Worm (Caenorhabditis elegans) whole organism, young adult: ENCODE data around the gene abu-1.
A peak's percentile ranks its signal among the peaks of the same experiment; 100 is the strongest.

ENCODE experiments used
- C06A6.2 ChIP-seq: fragments of 200-800 bp; sonication (Bioruptor generic); conservative IDR thresholded peaks from 2 replicates; pipeline ENCODE4 v1.3.6; 2022; ENCODE audit warnings: missing genetic modification characterization, missing compliant biosample characterization
- F10E7.11 ChIP-seq: sonication (generic microtip); optimal IDR thresholded peaks from 2 replicates; lab custom pipeline; 2017; ENCODE audit warnings: mild to moderate bottlenecking, missing genetic modification characterization, moderate library complexity, missing compliant biosample characterization
- F23B12.7 ChIP-seq: sonication (generic microtip); optimal IDR thresholded peaks from 2 replicates; lab custom pipeline; 2017; ENCODE audit warnings: missing genetic modification characterization, mild to moderate bottlenecking, missing compliant biosample characterization, antibody characterized with exemption, moderate library complexity; ENCODE audit not compliant: insufficient read depth
- F49E8.2 ChIP-seq: sonication (generic microtip); optimal IDR thresholded peaks from 3 replicates; lab custom pipeline; 2017; ENCODE audit warnings: missing genetic modification characterization, mild to moderate bottlenecking, missing compliant biosample characterization, antibody characterized with exemption, moderate library complexity; ENCODE audit not compliant: insufficient read depth
- F55B11.4 ChIP-seq: sonication (generic microtip); optimal IDR thresholded peaks from 2 replicates; lab custom pipeline; 2016; ENCODE audit warnings: missing compliant biosample characterization, missing genetic modification characterization, borderline replicate concordance; ENCODE audit not compliant: insufficient read depth
- K11D2.4 ChIP-seq: fragments of 200-800 bp; sonication (Bioruptor generic); IDR thresholded peaks from 2 replicates; pipeline ENCODE4 v1.3.6; 2022; ENCODE audit warnings: missing genetic modification reagents, missing genetic modification characterization, missing compliant biosample characterization
- Y56A3A.18 ChIP-seq: fragments of 200-800 bp; sonication (Bioruptor generic); IDR thresholded peaks from 2 replicates; pipeline ENCODE4 v1.3.6; 2022; ENCODE audit warnings: missing genetic modification reagents, missing genetic modification characterization, missing compliant biosample characterization
- ama-1 ChIP-seq, 3 experiments: fragments of 150-350 bp in 1 of 3; sonication (generic microtip) in 2 of 3; optimal IDR thresholded peaks; 2 replicates each; lab custom pipeline; 2014 to 2018; ENCODE audit warnings: missing biosample characterization in 2 of 3, missing genetic modification characterization in 2 of 3, missing genetic modification reagents in 2 of 3
- atf-7 ChIP-seq: sonication (generic microtip); optimal IDR thresholded peaks from 2 replicates; lab custom pipeline; 2017; ENCODE audit warnings: mild to moderate bottlenecking, missing genetic modification characterization, missing compliant biosample characterization
- athp-1 ChIP-seq: sonication (generic microtip); optimal IDR thresholded peaks from 2 replicates; lab custom pipeline; 2017; ENCODE audit warnings: mild to moderate bottlenecking, missing genetic modification characterization, missing compliant biosample characterization
- attf-6 ChIP-seq: fragments of 200-800 bp; sonication (Bioruptor generic); IDR thresholded peaks from 2 replicates; pipeline ENCODE4 v1.3.6; 2022; ENCODE audit warnings: missing genetic modification reagents, missing genetic modification characterization, missing compliant biosample characterization
- bed-1 ChIP-seq: fragments of 200-800 bp; sonication (Bioruptor generic); IDR thresholded peaks from 2 replicates; pipeline ENCODE4 v1.3.6; 2022; ENCODE audit warnings: missing genetic modification reagents, missing genetic modification characterization, missing compliant biosample characterization
- ccch-3 ChIP-seq: fragments of 200-800 bp; sonication (Bioruptor generic); optimal IDR thresholded peaks from 2 replicates; lab custom pipeline; 2018; ENCODE audit warnings: mild to moderate bottlenecking, missing genetic modification characterization, missing compliant biosample characterization
- cebp-1 ChIP-seq, 2 experiments: fragments of 200-800 bp in 1 of 2; sonication (Bioruptor generic) in 1 of 2; sonication (generic microtip) in 1 of 2; IDR thresholded peaks in 1 of 2; optimal IDR thresholded peaks in 1 of 2; 2 replicates each; pipeline versions ENCODE4 v1.3.6 to Lab custom; 2017 to 2022; ENCODE audit warnings: missing compliant biosample characterization in 2 of 2, missing genetic modification characterization in 2 of 2, mild to moderate bottlenecking in 1 of 2, missing genetic modification reagents in 1 of 2, moderate library complexity in 1 of 2
- ceh-91 ChIP-seq: fragments of 200-800 bp; sonication (Bioruptor generic); IDR thresholded peaks from 2 replicates; pipeline ENCODE4 v1.3.6; 2022; ENCODE audit warnings: missing genetic modification reagents, missing genetic modification characterization, missing compliant biosample characterization
- chd-7 ChIP-seq: sonication (generic microtip); optimal IDR thresholded peaks from 2 replicates; lab custom pipeline; 2016; ENCODE audit warnings: mild to moderate bottlenecking, missing genetic modification characterization, moderate library complexity, missing compliant biosample characterization
- dox-1 ChIP-seq: fragments of 200-800 bp; sonication (Bioruptor generic); IDR thresholded peaks from 2 replicates; pipeline ENCODE4 v1.3.6; 2022; ENCODE audit warnings: missing genetic modification reagents, missing genetic modification characterization, missing compliant biosample characterization
- ets-4 ChIP-seq: fragments of 200-800 bp; sonication (Bioruptor generic); optimal IDR thresholded peaks from 2 replicates; lab custom pipeline; 2018; ENCODE audit warnings: mild to moderate bottlenecking, missing genetic modification characterization, missing compliant biosample characterization
- hlh-26 ChIP-seq: fragments of 200-800 bp; sonication (Bioruptor generic); conservative IDR thresholded peaks from 2 replicates; pipeline ENCODE4 v1.3.6; 2022; ENCODE audit warnings: missing genetic modification reagents, missing genetic modification characterization, missing compliant biosample characterization
- hmg-1.2 ChIP-seq: fragments of 200-800 bp; sonication (Bioruptor generic); IDR thresholded peaks from 2 replicates; pipeline ENCODE4 v1.3.6; 2022; ENCODE audit warnings: missing genetic modification reagents, missing genetic modification characterization, missing compliant biosample characterization
- lag-1 ChIP-seq: fragments of 200-800 bp; sonication (Bioruptor generic); IDR thresholded peaks from 2 replicates; pipeline ENCODE4 v1.3.6; 2022; ENCODE audit warnings: missing genetic modification reagents, missing genetic modification characterization, missing compliant biosample characterization
- let-607 ChIP-seq, 2 experiments: fragments of 200-800 bp in 1 of 2; sonication (Bioruptor generic) in 1 of 2; sonication (generic microtip) in 1 of 2; optimal IDR thresholded peaks; 2 replicates each; lab custom pipeline; 2016 to 2018; ENCODE audit warnings: mild to moderate bottlenecking in 2 of 2, missing compliant biosample characterization in 2 of 2, missing genetic modification characterization in 2 of 2, moderate library complexity in 2 of 2, missing genotype in 1 of 2
- lin-54 ChIP-seq: fragments of 200-800 bp; sonication (Bioruptor generic); optimal IDR thresholded peaks from 2 replicates; lab custom pipeline; 2018; ENCODE audit warnings: mild to moderate bottlenecking, missing genetic modification characterization, missing compliant biosample characterization
- lir-1 ChIP-seq: fragments of 200-800 bp; sonication (Bioruptor generic); conservative IDR thresholded peaks from 2 replicates; pipeline ENCODE4 v1.3.6; 2022; ENCODE audit warnings: missing genetic modification reagents, missing genetic modification characterization, missing compliant biosample characterization
- lsl-1 ChIP-seq: fragments of 200-800 bp; sonication (Bioruptor generic); optimal IDR thresholded peaks from 2 replicates; lab custom pipeline; 2018; ENCODE audit warnings: mild to moderate bottlenecking, missing genetic modification characterization, moderate library complexity, missing compliant biosample characterization
- madf-6 ChIP-seq: fragments of 200-800 bp; sonication (Bioruptor generic); IDR thresholded peaks from 2 replicates; pipeline ENCODE4 v1.3.6; 2022; ENCODE audit warnings: missing genetic modification reagents, missing genetic modification characterization, missing compliant biosample characterization
- madf-8 ChIP-seq: fragments of 200-800 bp; sonication (Bioruptor generic); conservative IDR thresholded peaks from 2 replicates; pipeline ENCODE4 v1.3.6; 2022; ENCODE audit warnings: missing genetic modification reagents, missing genetic modification characterization, missing compliant biosample characterization
- mcd-1 ChIP-seq: fragments of 200-800 bp; sonication (Bioruptor generic); IDR thresholded peaks from 2 replicates; pipeline ENCODE4 v1.3.6; 2022; ENCODE audit warnings: missing genetic modification reagents, missing genetic modification characterization, missing compliant biosample characterization
- nfya-1 ChIP-seq: sonication (generic microtip); optimal IDR thresholded peaks from 2 replicates; lab custom pipeline; 2017; ENCODE audit warnings: antibody characterized with exemption, missing compliant biosample characterization, missing genetic modification characterization, borderline replicate concordance; ENCODE audit not compliant: insufficient read depth
- nhr-27 ChIP-seq: fragments of 200-800 bp; sonication (Bioruptor generic); optimal IDR thresholded peaks from 2 replicates; lab custom pipeline; 2018; ENCODE audit warnings: mild to moderate bottlenecking, missing genetic modification characterization, moderate library complexity, missing compliant biosample characterization
- nhr-80 ChIP-seq: sonication (generic microtip); optimal IDR thresholded peaks from 2 replicates; lab custom pipeline; 2016; ENCODE audit warnings: missing genetic modification characterization, missing compliant biosample characterization
- nhr-90 ChIP-seq: sonication (generic microtip); optimal IDR thresholded peaks from 2 replicates; lab custom pipeline; 2016; ENCODE audit warnings: missing genotype, mild to moderate bottlenecking, missing genetic modification characterization, missing compliant biosample characterization
- rpc-1 ChIP-seq, 2 experiments: fragments of 150-350 bp in 1 of 2; sonication (generic microtip) in 1 of 2; optimal IDR thresholded peaks; 2 replicates each; lab custom pipeline; 2014 to 2018; ENCODE audit warnings: missing biosample characterization in 1 of 2, missing genetic modification characterization in 1 of 2, missing genetic modification reagents in 1 of 2, missing genotype in 1 of 2
- snpc-1.1 ChIP-seq: sonication (generic microtip); optimal IDR thresholded peaks from 2 replicates; lab custom pipeline; 2017; ENCODE audit warnings: missing genetic modification characterization, mild to moderate bottlenecking, missing compliant biosample characterization, antibody characterized with exemption, moderate library complexity, missing genotype, missing genetic modification reagents; ENCODE audit not compliant: insufficient read depth
- snpc-4 ChIP-seq, 5 experiments: fragments of 150-350 bp in 1 of 5; sonication (generic microtip) in 4 of 5; optimal IDR thresholded peaks; 2 replicates each; lab custom pipeline; 2014 to 2018; ENCODE audit warnings: missing genetic modification characterization in 5 of 5, missing biosample characterization in 3 of 5, antibody characterized with exemption in 2 of 5, mild to moderate bottlenecking in 2 of 5, missing compliant biosample characterization in 2 of 5, missing genotype in 2 of 5, moderate library complexity in 2 of 5, missing genetic modification reagents in 1 of 5
- tbp1 ChIP-seq: fragments of 200-800 bp; sonication (Bioruptor generic); optimal IDR thresholded peaks from 2 replicates; lab custom pipeline; 2018; ENCODE audit warnings: mild to moderate bottlenecking, missing genetic modification characterization, missing compliant biosample characterization
- tlf-1 ChIP-seq: fragments of 200-800 bp; sonication (Bioruptor generic); optimal IDR thresholded peaks from 2 replicates; lab custom pipeline; 2018; ENCODE audit warnings: mild to moderate bottlenecking, missing genetic modification characterization, missing compliant biosample characterization
- zfh-2 ChIP-seq: fragments of 200-800 bp; sonication (Bioruptor generic); conservative IDR thresholded peaks from 2 replicates; pipeline ENCODE4 v1.3.6; 2022; ENCODE audit warnings: missing genetic modification reagents, missing genetic modification characterization, missing compliant biosample characterization
- ztf-18 ChIP-seq: sonication (generic microtip); optimal IDR thresholded peaks from 2 replicates; lab custom pipeline; 2016; ENCODE audit warnings: missing genotype, mild to moderate bottlenecking, missing genetic modification characterization, missing compliant biosample characterization
- ztf-22 ChIP-seq: fragments of 200-800 bp; sonication (Bioruptor generic); optimal IDR thresholded peaks from 2 replicates; lab custom pipeline; 2018; ENCODE audit warnings: mild to moderate bottlenecking, missing genetic modification characterization, moderate library complexity, missing compliant biosample characterization
- ztf-26 ChIP-seq: sonication (generic microtip); optimal IDR thresholded peaks from 2 replicates; lab custom pipeline; 2017; ENCODE audit warnings: missing genetic modification characterization, missing compliant biosample characterization
- ztf-3 ChIP-seq: fragments of 200-800 bp; sonication (Bioruptor generic); optimal IDR thresholded peaks from 2 replicates; lab custom pipeline; 2018; ENCODE audit warnings: mild to moderate bottlenecking, missing genetic modification characterization, missing compliant biosample characterization

Gene abu-1

ce11 chrV:10338305-10338992, 43.2 kb downstream of the abu-1 start, which contains the start of gene arx-2:
arx-2 (minus strand) TSS chrV:10338355.
- TF ChIP-seq snpc-4 (GFP tag; optimal IDR thresholded peaks at IDR 0.05; lab: Kevin White, UChicago) (no peak), snpc-4 (tag; optimal IDR thresholded peaks at IDR 0.05; lab: Kevin White, UChicago) (peak in 1 of 4 experiments; percentile 15), ccch-3 (GFP tag; lab: Kevin White, UChicago) (no peak), ceh-91 (GFP tag; lab: Robert Waterston, UW) (no peak), hmg-1.2 (GFP tag; lab: Robert Waterston, UW) (peak; percentile 43; the same call in 1 of the 2 replicates), chd-7 (tag; lab: Kevin White, UChicago) (no peak), F10E7.11 (tag; lab: Kevin White, UChicago) (no peak), lir-1 (no peak), tbp1 (no peak), mcd-1 (GFP tag; lab: Robert Waterston, UW) (peak; percentile 61), F23B12.7 (peak; percentile 38), bed-1 (GFP tag; lab: Robert Waterston, UW) (no peak), nhr-90 (tag; lab: Kevin White, UChicago) (no peak), snpc-1.1 (peak; percentile 17), ztf-18 (peak; percentile 43), lin-54 (peak; percentile 32), zfh-2 (GFP tag; lab: Robert Waterston, UW) (no peak), Y56A3A.18 (no peak), lsl-1 (GFP tag; lab: Kevin White, UChicago) (peak; percentile 5), dox-1 (GFP tag; lab: Robert Waterston, UW) (no peak), ztf-26 (tag; lab: Kevin White, UChicago) (no peak), nhr-80 (tag; lab: Kevin White, UChicago) (peak; percentile 7)

ce11 chrV:10333843-10334242, 47.8 kb downstream of the abu-1 start:
- TF ChIP-seq madf-8 (GFP tag; lab: Robert Waterston, UW) (no peak), cebp-1 (GFP tag; IDR thresholded peaks at IDR 0.05; lab: Robert Waterston, UW) (no peak), cebp-1 (tag; optimal IDR thresholded peaks at IDR 0.05; lab: Kevin White, UChicago) (peak; percentile 57), ets-4 (GFP tag; lab: Kevin White, UChicago) (peak; percentile 60), F49E8.2 (tag; lab: Kevin White, UChicago) (no peak), nhr-27 (tag; lab: Kevin White, UChicago) (no peak), C06A6.2 (GFP tag; lab: Robert Waterston, UW) (0 out of 2 replicates have a peak, but pooled peaks have one; percentile 11), hlh-26 (GFP tag; lab: Robert Waterston, UW) (no peak), nfya-1 (tag; lab: Kevin White, UChicago) (no peak), tbp1 (peak; percentile 6), dox-1 (GFP tag; lab: Robert Waterston, UW) (peak; percentile 17; the same call in 1 of the 2 replicates), attf-6 (GFP tag; lab: Robert Waterston, UW) (no peak), tlf-1 (GFP tag; lab: Kevin White, UChicago) (no peak), F55B11.4 (tag; lab: Kevin White, UChicago) (no peak), snpc-1.1 (no peak), hmg-1.2 (GFP tag; lab: Robert Waterston, UW) (no peak), madf-6 (GFP tag; lab: Robert Waterston, UW) (no peak), nhr-80 (tag; lab: Kevin White, UChicago) (peak; percentile 97), lag-1 (no peak), let-607 (tag; optimal IDR thresholded peaks at IDR 0.05; lab: Kevin White, UChicago) (peak; percentile 33 to 43), lin-54 (no peak), ztf-22 (GFP tag; lab: Kevin White, UChicago) (peak; percentile 63), atf-7 (tag; lab: Kevin White, UChicago) (peak; percentile 78), ama-1 (optimal IDR thresholded peaks at IDR 0.05; lab: Kevin White, UChicago) (no peak), ama-1 (GFP tag; optimal IDR thresholded peaks at IDR 0.05; lab: Kevin White, UChicago) (no peak), ccch-3 (GFP tag; lab: Kevin White, UChicago) (no peak), K11D2.4 (GFP tag; lab: Robert Waterston, UW) (no peak), ztf-3 (GFP tag; lab: Kevin White, UChicago) (no peak), rpc-1 (optimal IDR thresholded peaks at IDR 0.05; lab: Kevin White, UChicago) (no peak), rpc-1 (tag; optimal IDR thresholded peaks at IDR 0.05; lab: Kevin White, UChicago) (no peak), athp-1 (tag; lab: Kevin White, UChicago) (no peak)
